Fruit fly (Drosophila melanogaster) Kc167 (cell line): Measurements from ENCODE around the gene CG10338.

ENCODE experiments used
- Myc ChIP-seq: fragments of >200 bp; optimal IDR thresholded peaks from 2 replicates; lab custom pipeline; 2017; ENCODE audit warnings: missing external identifiers
- Sin3A ChIP-seq: fragments of >200 bp; optimal IDR thresholded peaks from 2 replicates; lab custom pipeline; 2018; ENCODE audit warnings: missing external identifiers
- h ChIP-seq: fragments of >200 bp; optimal IDR thresholded peaks from 3 replicates; lab custom pipeline; 2018; ENCODE audit warnings: missing external identifiers
- insv ChIP-seq: fragments of >200 bp; optimal IDR thresholded peaks from 3 replicates; lab custom pipeline; 2018; ENCODE audit warnings: missing external identifiers
- psq ChIP-seq: fragments of >200 bp; optimal IDR thresholded peaks from 2 replicates; lab custom pipeline; 2017; ENCODE audit warnings: missing external identifiers
- ttk ChIP-seq: sonication (Bioruptor generic); optimal IDR thresholded peaks from 2 replicates; lab custom pipeline; 2017; ENCODE audit warnings: missing external identifiers

The CG10338 gene

dm6 chr2L:18732760-18733530 lies 37.5 kb downstream of the CG10338 start:
- TF ChIP-seq insv (lab: Kevin White, UChicago) (no peak), Myc (lab: Kevin White, UChicago) (no peak), ttk (lab: Kevin White, UChicago) (no peak), Sin3A (no peak), h (lab: Kevin White, UChicago) (no peak), psq (lab: Kevin White, UChicago) (no peak)

dm6 chr2L:18735553-18736167 lies 40.2 kb downstream of the CG10338 start:
- TF ChIP-seq Myc (lab: Kevin White, UChicago) (no peak), h (lab: Kevin White, UChicago) (no peak), Sin3A (no peak), insv (lab: Kevin White, UChicago) (no peak), ttk (lab: Kevin White, UChicago) (no peak), psq (lab: Kevin White, UChicago) (no peak)

dm6 chr2L:18737239-18737638 lies 41.8 kb downstream of the CG10338 start:
- TF ChIP-seq psq (lab: Kevin White, UChicago) (no peak), Sin3A (no peak), ttk (lab: Kevin White, UChicago) (no peak), h (lab: Kevin White, UChicago) (no peak), insv (lab: Kevin White, UChicago) (no peak), Myc (lab: Kevin White, UChicago) (no peak)

dm6 chr2L:18740010-18740409 lies 44.5 kb downstream of the CG10338 start, which contains the start of the genes CG42752 and CG15167:
Gene CG42752, minus strand, starts transcription at chr2L:18740110.
Gene CG15167, plus strand, starts transcription at chr2L:18740358.
- no peak for TF ChIP-seq Myc (lab: Kevin White, UChicago)
- no peak for TF ChIP-seq Sin3A
- TF ChIP-seq psq (lab: Kevin White, UChicago), result no peak
- no peak for TF ChIP-seq h (lab: Kevin White, UChicago)
- no peak for TF ChIP-seq ttk (lab: Kevin White, UChicago)
- no peak for TF ChIP-seq insv (lab: Kevin White, UChicago)

- TF ChIP-seq insv (lab: Kevin White, UChicago), result no peak
- TF ChIP-seq Myc (lab: Kevin White, UChicago), result no peak
Observed at dm6 chr2L:18742710-18743109, 47.2 kb downstream of the CG10338 start.

- TF ChIP-seq Sin3A (no peak), Myc (lab: Kevin White, UChicago) (no peak), insv (lab: Kevin White, UChicago) (no peak), psq (lab: Kevin White, UChicago) (no peak), ttk (lab: Kevin White, UChicago) (no peak), h (lab: Kevin White, UChicago) (no peak)
Observed at dm6 chr2L:18743896-18744295, 48.4 kb downstream of the CG10338 start.

- TF ChIP-seq h (lab: Kevin White, UChicago) (no peak), Sin3A (no peak), insv (lab: Kevin White, UChicago) (no peak)
Observed at dm6 chr2L:18745454-18745853, 50.0 kb downstream of the CG10338 start.

- TF ChIP-seq Myc (lab: Kevin White, UChicago) (no peak), insv (lab: Kevin White, UChicago) (no peak), ttk (lab: Kevin White, UChicago) (no peak), Sin3A (no peak), psq (lab: Kevin White, UChicago) (no peak)
Observed at dm6 chr2L:18746694-18747093, 51.2 kb downstream of the CG10338 start.
